Fruit fly (Drosophila melanogaster) whole organism, embryonic: Measurements from ENCODE around the gene Gbs-70E.

Experiments
- B-H1 ChIP-seq: fragments of 200-800 bp; sonication (Bioruptor generic); IDR thresholded peaks from 3 replicates; pipeline ENCODE4 v1.3.6; 2022; ENCODE audit warnings: missing biosample characterization, missing genetic modification characterization
- CG11695 ChIP-seq: fragments of 200-800 bp; sonication (Bioruptor generic); IDR thresholded peaks from 3 replicates; pipeline ENCODE4 v1.3.6; 2022; ENCODE audit warnings: missing biosample characterization, missing genetic modification characterization
- CG12942 ChIP-seq: fragments of 200-800 bp; sonication (Bioruptor generic); optimal IDR thresholded peaks from 3 replicates; lab custom pipeline; 2016; ENCODE audit warnings: missing biosample characterization, missing genetic modification characterization
- CG14710 ChIP-seq: fragments of 200-800 bp; sonication (Bioruptor generic); optimal IDR thresholded peaks from 3 replicates; lab custom pipeline; 2019; ENCODE audit warnings: missing biosample characterization, mild to moderate bottlenecking, missing genetic modification characterization, moderate library complexity
- CG14965 ChIP-seq: fragments of 200-800 bp; sonication (Bioruptor generic); optimal IDR thresholded peaks from 2 replicates; lab custom pipeline; 2016; ENCODE audit warnings: missing biosample characterization, missing genetic modification characterization, borderline replicate concordance
- CG2712 ChIP-seq: fragments of 200-800 bp; optimal IDR thresholded peaks from 3 replicates; lab custom pipeline; 2019; ENCODE audit warnings: missing biosample characterization, mild to moderate bottlenecking, missing genetic modification characterization, moderate library complexity
- CG2875 ChIP-seq: fragments of 200-800 bp; sonication (Bioruptor generic); optimal IDR thresholded peaks from 2 replicates; lab custom pipeline; 2017; ENCODE audit warnings: missing biosample characterization, mild to moderate bottlenecking, missing genetic modification characterization, missing genetic modification reagents
- CG30403 ChIP-seq: fragments of 200-800 bp; sonication (Bioruptor generic); optimal IDR thresholded peaks from 3 replicates; lab custom pipeline; 2016; ENCODE audit warnings: missing biosample characterization, missing genetic modification characterization
- CG30431 ChIP-seq: fragments of 200-800 bp; sonication (Bioruptor generic); optimal IDR thresholded peaks from 2 replicates; lab custom pipeline; 2017; ENCODE audit warnings: missing biosample characterization, missing genetic modification characterization
- CG31441 ChIP-seq: fragments of 200-800 bp; sonication (Bioruptor generic); IDR thresholded peaks from 2 replicates; pipeline ENCODE4 v1.3.6; 2022; ENCODE audit warnings: missing biosample characterization, missing genetic modification characterization
- CG3726 ChIP-seq: fragments of 200-800 bp; sonication (Bioruptor generic); IDR thresholded peaks from 3 replicates; pipeline ENCODE4, ENCODE4 v1.3.6; 2022; ENCODE audit warnings: missing biosample characterization, missing genetic modification characterization
- CG3838 ChIP-seq: fragments of 200-800 bp; sonication (Bioruptor generic); optimal IDR thresholded peaks from 3 replicates; lab custom pipeline; 2016; ENCODE audit warnings: missing biosample characterization, missing genetic modification characterization
- CG3847 ChIP-seq: fragments of 200-800 bp; sonication (Bioruptor generic); IDR thresholded peaks from 2 replicates; pipeline ENCODE4 v1.3.6; 2022; ENCODE audit warnings: missing biosample characterization, missing genetic modification characterization
- CG6175 ChIP-seq: fragments of 200-800 bp; sonication (Bioruptor generic); IDR thresholded peaks from 3 replicates; pipeline ENCODE4 v1.3.6; 2022; ENCODE audit warnings: missing biosample characterization, missing genetic modification characterization
- CG6791 ChIP-seq: fragments of 200-800 bp; sonication (Bioruptor generic); IDR thresholded peaks from 3 replicates; pipeline ENCODE4 v1.3.6; 2022; ENCODE audit warnings: missing biosample characterization, missing genetic modification characterization; ENCODE audit not compliant: partially characterized antibody
- CG7271 ChIP-seq: fragments of 200-800 bp; sonication (Bioruptor generic); optimal IDR thresholded peaks from 2 replicates; lab custom pipeline; 2018; ENCODE audit warnings: missing biosample characterization, mild to moderate bottlenecking, missing genetic modification characterization, moderate library complexity
- CG7928 ChIP-seq: fragments of 200-800 bp; sonication (Bioruptor generic); optimal IDR thresholded peaks from 2 replicates; lab custom pipeline; 2017; ENCODE audit warnings: missing biosample characterization, mild to moderate bottlenecking, missing genetic modification characterization
- CG7963 ChIP-seq: fragments of 200-800 bp; sonication (Bioruptor generic); IDR thresholded peaks from 3 replicates; pipeline ENCODE4 v1.3.6; 2022; ENCODE audit warnings: missing biosample characterization, missing genetic modification characterization; ENCODE audit not compliant: partially characterized antibody
- CG8924 ChIP-seq: fragments of 200-800 bp; optimal IDR thresholded peaks from 3 replicates; lab custom pipeline; 2019; ENCODE audit warnings: missing biosample characterization, mild to moderate bottlenecking, missing genetic modification characterization, moderate library complexity
- D ChIP-seq, 2 experiments: fragments of 200-800 bp in 1 of 2; fragments of >200 bp in 1 of 2; sonication (Bioruptor generic) in 1 of 2; optimal IDR thresholded peaks; 2 replicates in 1 of 2; 3 replicates in 1 of 2; lab custom pipeline; 2017; ENCODE audit warnings: mild to moderate bottlenecking in 1 of 2, missing biosample characterization in 1 of 2, missing genetic modification characterization in 1 of 2, missing genetic modification reagents in 1 of 2
- Dfd ChIP-seq, 2 experiments: fragments of >200 bp; optimal IDR thresholded peaks; 2 replicates each; lab custom pipeline; 2017; ENCODE audit warnings: missing biosample characterization in 2 of 2, missing genetic modification characterization in 2 of 2
- Doc2 ChIP-seq: fragments of 200-800 bp; sonication (Bioruptor generic); IDR thresholded peaks from 2 replicates; pipeline ENCODE4 v1.3.6; 2022; ENCODE audit warnings: missing biosample characterization, missing genetic modification characterization
- H2.0 ChIP-seq: fragments of 200-800 bp; sonication (Bioruptor generic); IDR thresholded peaks from 2 replicates; pipeline ENCODE4 v1.3.6; 2022; ENCODE audit warnings: missing biosample characterization, missing genetic modification characterization
- Nf-YA ChIP-seq: fragments of 200-800 bp; sonication (Bioruptor generic); IDR thresholded peaks from 2 replicates; pipeline ENCODE4 v1.3.6; 2022; ENCODE audit warnings: missing biosample characterization, missing genetic modification characterization
- Optix ChIP-seq: fragments of 200-800 bp; sonication (Bioruptor generic); IDR thresholded peaks from 3 replicates; pipeline ENCODE4 v1.3.6; 2022; ENCODE audit warnings: missing biosample characterization, missing genetic modification characterization
- Scr ChIP-seq: fragments of 200-800 bp; sonication (Bioruptor generic); IDR thresholded peaks from 2 replicates; pipeline ENCODE4 v1.3.6; 2022; ENCODE audit warnings: missing biosample characterization, missing genetic modification characterization; ENCODE audit not compliant: partially characterized antibody
- abd-A ChIP-seq: fragments of 200-800 bp; sonication (Bioruptor generic); optimal IDR thresholded peaks from 3 replicates; lab custom pipeline; 2019; ENCODE audit warnings: missing biosample characterization, mild to moderate bottlenecking, missing genetic modification characterization, moderate library complexity
- ase ChIP-seq: fragments of 200-800 bp; sonication (Bioruptor generic); IDR thresholded peaks from 3 replicates; pipeline ENCODE4 v1.3.6; 2022; ENCODE audit warnings: missing biosample characterization, missing genetic modification characterization
- corto ChIP-seq: fragments of 200-800 bp; sonication (Bioruptor generic); optimal IDR thresholded peaks from 2 replicates; lab custom pipeline; 2016; ENCODE audit warnings: missing biosample characterization, mild to moderate bottlenecking, missing genetic modification characterization, moderate library complexity
- fd96Cb ChIP-seq: fragments of 200-800 bp; sonication (Bioruptor generic); optimal IDR thresholded peaks from 2 replicates; lab custom pipeline; 2018; ENCODE audit warnings: missing biosample characterization, mild to moderate bottlenecking, missing genetic modification characterization, moderate library complexity
- ftz-f1 ChIP-seq: fragments of 200-800 bp; sonication (Bioruptor generic); optimal IDR thresholded peaks from 2 replicates; lab custom pipeline; 2016; ENCODE audit warnings: missing biosample characterization, missing genetic modification characterization
- gem ChIP-seq: fragments of 200-800 bp; sonication (Bioruptor generic); optimal IDR thresholded peaks from 2 replicates; lab custom pipeline; 2019; ENCODE audit warnings: missing biosample characterization, mild to moderate bottlenecking, missing genetic modification characterization, moderate library complexity
- gsb-n ChIP-seq: fragments of 200-800 bp; sonication (Bioruptor generic); optimal IDR thresholded peaks from 3 replicates; lab custom pipeline; 2018; ENCODE audit warnings: missing biosample characterization, mild to moderate bottlenecking, missing genetic modification characterization
- h ChIP-seq: fragments of >200 bp; optimal IDR thresholded peaks from 2 replicates; lab custom pipeline; 2017
- ind ChIP-seq: fragments of 200-800 bp; sonication (Bioruptor generic); optimal IDR thresholded peaks from 3 replicates; lab custom pipeline; 2016; ENCODE audit warnings: missing biosample characterization, missing genetic modification characterization
- jing ChIP-seq: fragments of 200-800 bp; sonication (Bioruptor generic); optimal IDR thresholded peaks from 2 replicates; lab custom pipeline; 2018; ENCODE audit warnings: missing biosample characterization, mild to moderate bottlenecking, missing genetic modification characterization
- jumu ChIP-seq: fragments of 200-800 bp; sonication (Bioruptor generic); optimal IDR thresholded peaks from 3 replicates; lab custom pipeline; 2016; ENCODE audit warnings: missing biosample characterization, missing genetic modification characterization
- kay ChIP-seq: fragments of 200-800 bp; sonication (Bioruptor generic); optimal IDR thresholded peaks from 2 replicates; lab custom pipeline; 2016; ENCODE audit warnings: missing biosample characterization, missing genetic modification characterization
- maf-S ChIP-seq: fragments of 200-800 bp; sonication (Bioruptor generic); optimal IDR thresholded peaks from 2 replicates; lab custom pipeline; 2016; ENCODE audit warnings: missing biosample characterization, missing genetic modification characterization
- mirr ChIP-seq: fragments of 200-800 bp; sonication (Bioruptor generic); optimal IDR thresholded peaks from 3 replicates; lab custom pipeline; 2018; ENCODE audit warnings: missing biosample characterization, mild to moderate bottlenecking, missing genetic modification characterization
- odd ChIP-seq: fragments of 200-800 bp; sonication (Bioruptor generic); optimal IDR thresholded peaks from 2 replicates; lab custom pipeline; 2017; ENCODE audit warnings: missing biosample characterization, mild to moderate bottlenecking, missing genetic modification characterization
- prd ChIP-seq, 3 experiments: fragments of >200 bp in 2 of 3; fragments of 200-800 bp in 1 of 3; sonication (Bioruptor generic) in 1 of 3; optimal IDR thresholded peaks in 2 of 3; IDR thresholded peaks in 1 of 3; 2 replicates in 2 of 3; 3 replicates in 1 of 3; pipeline versions ENCODE4 v1.3.6 to Lab custom; 2017 to 2022; ENCODE audit warnings: missing biosample characterization in 1 of 3, missing genetic modification characterization in 1 of 3
- repo ChIP-seq: fragments of 200-800 bp; sonication (Bioruptor generic); optimal IDR thresholded peaks from 2 replicates; lab custom pipeline; 2016; ENCODE audit warnings: missing biosample characterization, missing genetic modification characterization
- sima ChIP-seq: fragments of 200-800 bp; sonication (Bioruptor generic); optimal IDR thresholded peaks from 2 replicates; lab custom pipeline; 2016; ENCODE audit warnings: missing biosample characterization, missing genetic modification characterization
- sob ChIP-seq: fragments of 200-800 bp; sonication (Bioruptor generic); IDR thresholded peaks from 2 replicates; pipeline ENCODE4 v1.3.6; 2022; ENCODE audit warnings: missing biosample characterization, missing genetic modification characterization
- tap ChIP-seq: fragments of 200-800 bp; optimal IDR thresholded peaks from 3 replicates; lab custom pipeline; 2019; ENCODE audit warnings: missing biosample characterization, mild to moderate bottlenecking, missing genetic modification characterization, moderate library complexity
- toy ChIP-seq: fragments of 200-800 bp; sonication (Bioruptor generic); IDR thresholded peaks from 2 replicates; pipeline ENCODE4 v1.3.6; 2022; ENCODE audit warnings: missing biosample characterization, missing genetic modification characterization
- trh ChIP-seq: fragments of 200-800 bp; sonication (Bioruptor generic); optimal IDR thresholded peaks from 2 replicates; lab custom pipeline; 2016; ENCODE audit warnings: missing biosample characterization, missing genetic modification characterization
- unc-4 ChIP-seq: fragments of 200-800 bp; sonication (Bioruptor generic); IDR thresholded peaks from 2 replicates; pipeline ENCODE4 v1.3.6; 2022; ENCODE audit warnings: missing biosample characterization, missing genetic modification characterization; ENCODE audit not compliant: partially characterized antibody
- zen ChIP-seq: fragments of 200-800 bp; sonication (Bioruptor generic); optimal IDR thresholded peaks from 3 replicates; lab custom pipeline; 2018; ENCODE audit warnings: missing biosample characterization, mild to moderate bottlenecking, missing genetic modification characterization, moderate library complexity

The Gbs-70E gene

dm6 chr3L:14537435-14537991 lies 13.3 kb downstream of the Gbs-70E start, which contains the start of gene Mpcp2 (continued):
- no peak for TF ChIP-seq CG30403 (GFP tag; lab: Kevin White, UChicago)
- no peak for TF ChIP-seq h (lab: Kevin White, UChicago)
- peak; percentile 27 for TF ChIP-seq kay (GFP tag; lab: Kevin White, UChicago)
- TF ChIP-seq Doc2: no peak
- TF ChIP-seq tap (tag; lab: Kevin White, UChicago): peak; percentile 22
- peak; percentile 55 for TF ChIP-seq zen (tag; lab: Kevin White, UChicago)
- TF ChIP-seq CG11695: no peak
- no peak for TF ChIP-seq maf-S (GFP tag; lab: Kevin White, UChicago)
- TF ChIP-seq repo (GFP tag; lab: Kevin White, UChicago): no peak
- TF ChIP-seq CG31441 (GFP tag; lab: Robert Waterston, UW): peak; percentile 24; the same call in 1 of the 2 replicates
- no peak for TF ChIP-seq trh (GFP tag; lab: Kevin White, UChicago)
- no peak for TF ChIP-seq Nf-YA (GFP tag; lab: Robert Waterston, UW)
- no peak for TF ChIP-seq ind (GFP tag; lab: Kevin White, UChicago)
- TF ChIP-seq D (optimal IDR thresholded peaks at IDR 0.05; lab: Kevin White, UChicago): no peak
- TF ChIP-seq D (GFP tag; optimal IDR thresholded peaks at IDR 0.05; lab: Kevin White, UChicago): no peak
- no peak for TF ChIP-seq jumu (GFP tag; lab: Kevin White, UChicago)
- peak; percentile 73 for TF ChIP-seq CG2712
- TF ChIP-seq sima (GFP tag; lab: Kevin White, UChicago): no peak
- no peak for TF ChIP-seq gsb-n (tag; lab: Kevin White, UChicago)
- peak; percentile 65 for TF ChIP-seq ftz-f1 (GFP tag; lab: Kevin White, UChicago)
- TF ChIP-seq CG7963 (GFP tag; lab: Robert Waterston, UW): no peak
- TF ChIP-seq H2.0 (GFP tag; lab: Robert Waterston, UW): no peak
- TF ChIP-seq CG7928: peak; percentile 54
- 0 out of 2 replicates have a peak, but pooled peaks have one; percentile 25 for TF ChIP-seq Scr
- no peak for TF ChIP-seq CG30431 (GFP tag; lab: Kevin White, UChicago)
- no peak for TF ChIP-seq B-H1 (GFP tag; lab: Robert Waterston, UW)
- peak; percentile 46 for TF ChIP-seq unc-4 (GFP tag; lab: Robert Waterston, UW)
- TF ChIP-seq CG7271 (tag; lab: Kevin White, UChicago): no peak
- TF ChIP-seq odd (GFP tag; lab: Kevin White, UChicago): peak; percentile 40
- TF ChIP-seq gem (tag; lab: Kevin White, UChicago): peak; percentile 14
- TF ChIP-seq toy (GFP tag; lab: Robert Waterston, UW): no peak
- TF ChIP-seq CG6175 (GFP tag; lab: Robert Waterston, UW): no peak
- TF ChIP-seq sob: 0 out of 2 replicates have a peak, but pooled peaks have one; percentile 19
- TF ChIP-seq Optix (GFP tag; lab: Robert Waterston, UW): no peak
- no peak for TF ChIP-seq Dfd (GFP tag; optimal IDR thresholded peaks at IDR 0.05; lab: Kevin White, UChicago)
- TF ChIP-seq fd96Cb (tag; lab: Kevin White, UChicago): no peak
- peak; percentile 53; the same call in 1 of the 3 replicates for TF ChIP-seq CG6791 (GFP tag; lab: Robert Waterston, UW)
- peak; percentile 48 for TF ChIP-seq CG8924 (tag; lab: Kevin White, UChicago)
- TF ChIP-seq CG14965 (GFP tag; lab: Kevin White, UChicago): no peak
- TF ChIP-seq CG12942 (GFP tag; lab: Kevin White, UChicago): peak; percentile 16
- peak; percentile 72 for TF ChIP-seq CG14710 (tag; lab: Kevin White, UChicago)
- no peak for TF ChIP-seq corto (GFP tag; lab: Kevin White, UChicago)
- no peak for TF ChIP-seq ase (GFP tag; lab: Robert Waterston, UW)
- TF ChIP-seq mirr (GFP tag; lab: Kevin White, UChicago): peak; percentile 14
- no peak for TF ChIP-seq CG2875 (GFP tag; lab: Kevin White, UChicago)
- peak; percentile 85 for TF ChIP-seq CG3847 (GFP tag; lab: Robert Waterston, UW)
- TF ChIP-seq CG3838: no peak
- TF ChIP-seq abd-A (tag; lab: Kevin White, UChicago): no peak
- TF ChIP-seq jing: no peak
- no peak for TF ChIP-seq prd (optimal IDR thresholded peaks at IDR 0.05; lab: Kevin White, UChicago)
- no peak for TF ChIP-seq prd (GFP tag; IDR thresholded peaks at IDR 0.05; lab: Robert Waterston, UW)
- TF ChIP-seq CG3726 (GFP tag; lab: Robert Waterston, UW): no peak
